Fruit fly (Drosophila melanogaster) whole organism, embryonic: ENCODE data around the gene Prx5.

Experiments
- Aef1 ChIP-seq: fragments of 200-800 bp; sonication (Bioruptor generic); IDR thresholded peaks from 3 replicates; pipeline ENCODE4 v1.3.6; 2022; ENCODE audit warnings: missing biosample characterization, missing genetic modification characterization
- Bdp1 ChIP-seq: fragments of 200-800 bp; sonication (Bioruptor generic); optimal IDR thresholded peaks from 3 replicates; lab custom pipeline; 2016; ENCODE audit warnings: missing biosample characterization, missing genetic modification characterization
- CG10431 ChIP-seq: fragments of 200-800 bp; sonication (Bioruptor generic); optimal IDR thresholded peaks from 3 replicates; lab custom pipeline; 2018; ENCODE audit warnings: missing biosample characterization, mild to moderate bottlenecking, missing genetic modification characterization
- CG11695 ChIP-seq: fragments of 200-800 bp; sonication (Bioruptor generic); IDR thresholded peaks from 3 replicates; pipeline ENCODE4 v1.3.6; 2022; ENCODE audit warnings: missing biosample characterization, missing genetic modification characterization
- CG13894 ChIP-seq: fragments of 200-800 bp; sonication (Bioruptor generic); optimal IDR thresholded peaks from 3 replicates; lab custom pipeline; 2018; ENCODE audit warnings: missing biosample characterization, mild to moderate bottlenecking, missing genetic modification characterization, moderate library complexity
- CG15479 ChIP-seq: fragments of 200-800 bp; sonication (Bioruptor generic); optimal IDR thresholded peaks from 3 replicates; lab custom pipeline; 2019; ENCODE audit warnings: missing biosample characterization, mild to moderate bottlenecking, missing genetic modification characterization, moderate library complexity
- CG15601 ChIP-seq: fragments of 200-800 bp; sonication (Bioruptor generic); optimal IDR thresholded peaks from 3 replicates; lab custom pipeline; 2019; ENCODE audit warnings: missing biosample characterization, mild to moderate bottlenecking, missing genetic modification characterization, moderate library complexity
- CG1602 ChIP-seq: fragments of 200-800 bp; sonication (Bioruptor generic); optimal IDR thresholded peaks from 3 replicates; lab custom pipeline; 2016; ENCODE audit warnings: missing biosample characterization, missing genetic modification characterization
- CG17328 ChIP-seq: fragments of 200-800 bp; sonication (Bioruptor generic); IDR thresholded peaks from 2 replicates; pipeline ENCODE4 v1.3.6; 2022; ENCODE audit warnings: missing biosample characterization, missing genetic modification characterization
- CG2120 ChIP-seq: fragments of 200-800 bp; sonication (Bioruptor generic); optimal IDR thresholded peaks from 3 replicates; lab custom pipeline; 2016; ENCODE audit warnings: missing biosample characterization, missing genetic modification characterization
- CG2889 ChIP-seq: fragments of 200-800 bp; sonication (Bioruptor generic); IDR thresholded peaks from 3 replicates; pipeline ENCODE4 v1.3.6; 2022; ENCODE audit warnings: missing biosample characterization, missing genetic modification characterization
- CG3065 ChIP-seq: fragments of 200-800 bp; sonication (Bioruptor generic); optimal IDR thresholded peaks from 2 replicates; lab custom pipeline; 2016; ENCODE audit warnings: missing biosample characterization, missing genetic modification characterization
- CG31388 ChIP-seq: fragments of 200-800 bp; sonication (Bioruptor generic); optimal IDR thresholded peaks from 2 replicates; lab custom pipeline; 2016; ENCODE audit warnings: missing biosample characterization, missing genetic modification characterization
- CG4282 ChIP-seq: fragments of 200-800 bp; sonication (Bioruptor generic); optimal IDR thresholded peaks from 2 replicates; lab custom pipeline; 2016; ENCODE audit warnings: missing biosample characterization, missing genetic modification characterization
- CG4424 ChIP-seq: fragments of 200-800 bp; sonication (Bioruptor generic); optimal IDR thresholded peaks from 3 replicates; lab custom pipeline; 2016; ENCODE audit warnings: missing biosample characterization, missing genetic modification characterization
- CG6175 ChIP-seq: fragments of 200-800 bp; sonication (Bioruptor generic); IDR thresholded peaks from 3 replicates; pipeline ENCODE4 v1.3.6; 2022; ENCODE audit warnings: missing biosample characterization, missing genetic modification characterization
- CG6272 ChIP-seq: fragments of 200-800 bp; sonication (Bioruptor generic); IDR thresholded peaks from 2 replicates; pipeline ENCODE4 v1.3.6; 2022; ENCODE audit warnings: missing biosample characterization, missing genetic modification characterization
- CG7372 ChIP-seq: fragments of 200-800 bp; sonication (Bioruptor generic); IDR thresholded peaks from 2 replicates; pipeline ENCODE4 v1.3.6; 2022; ENCODE audit warnings: missing biosample characterization, missing genetic modification characterization
- CG8944 ChIP-seq: fragments of 200-800 bp; sonication (Bioruptor generic); optimal IDR thresholded peaks from 3 replicates; lab custom pipeline; 2016; ENCODE audit warnings: missing biosample characterization, missing genetic modification characterization
- CHES-1-like ChIP-seq: fragments of 200-800 bp; sonication (Bioruptor generic); optimal IDR thresholded peaks from 2 replicates; lab custom pipeline; 2016; ENCODE audit warnings: missing biosample characterization, missing genetic modification characterization
- Deaf1 ChIP-seq: fragments of 200-800 bp; optimal IDR thresholded peaks from 3 replicates; lab custom pipeline; 2019; ENCODE audit warnings: missing biosample characterization, mild to moderate bottlenecking, missing genetic modification characterization, moderate library complexity
- E2f2 ChIP-seq: fragments of 200-800 bp; sonication (Bioruptor generic); IDR thresholded peaks from 2 replicates; pipeline ENCODE4 v1.3.6; 2022; ENCODE audit warnings: missing biosample characterization, missing genetic modification characterization
- Jarid2 ChIP-seq: fragments of 200-800 bp; sonication (Bioruptor generic); optimal IDR thresholded peaks from 3 replicates; lab custom pipeline; 2017; ENCODE audit warnings: mild to moderate bottlenecking, missing biosample characterization, missing genetic modification reagents, missing genetic modification characterization
- Lim3 ChIP-seq: fragments of 200-800 bp; sonication (Bioruptor generic); IDR thresholded peaks from 2 replicates; pipeline ENCODE4 v1.3.6; 2022; ENCODE audit warnings: missing biosample characterization, missing genetic modification characterization
- PHDP ChIP-seq: fragments of 200-800 bp; sonication (Bioruptor generic); optimal IDR thresholded peaks from 3 replicates; lab custom pipeline; 2018; ENCODE audit warnings: missing biosample characterization, mild to moderate bottlenecking, missing genetic modification characterization, moderate library complexity
- Ptx1 ChIP-seq: fragments of 200-800 bp; sonication (Bioruptor generic); IDR thresholded peaks from 2 replicates; pipeline ENCODE4 v1.3.6; 2022; ENCODE audit warnings: missing biosample characterization, missing genetic modification characterization
- Tbp ChIP-seq: fragments of >200 bp; optimal IDR thresholded peaks from 2 replicates; lab custom pipeline; 2018; ENCODE audit warnings: missing biosample characterization, missing genetic modification characterization
- amos ChIP-seq: fragments of 200-800 bp; sonication (Bioruptor generic); IDR thresholded peaks from 2 replicates; pipeline ENCODE4 v1.3.6; 2022; ENCODE audit warnings: missing biosample characterization, missing genetic modification characterization; ENCODE audit not compliant: partially characterized antibody
- bcd ChIP-seq: fragments of 200-800 bp; sonication (Bioruptor generic); optimal IDR thresholded peaks from 2 replicates; lab custom pipeline; 2017; ENCODE audit warnings: missing biosample characterization, mild to moderate bottlenecking, missing genetic modification characterization
- chif ChIP-seq, 2 experiments: fragments of 200-800 bp; sonication (Bioruptor generic); optimal IDR thresholded peaks; 3 replicates each; lab custom pipeline; 2016; ENCODE audit warnings: missing biosample characterization in 2 of 2, missing genetic modification characterization in 2 of 2
- cwo ChIP-seq: fragments of 200-800 bp; sonication (Bioruptor generic); optimal IDR thresholded peaks from 3 replicates; lab custom pipeline; 2017; ENCODE audit warnings: missing biosample characterization, missing genetic modification characterization, mild to moderate bottlenecking, moderate library complexity, missing genetic modification reagents
- gt ChIP-seq: fragments of 200-800 bp; sonication (Bioruptor generic); IDR thresholded peaks from 2 replicates; pipeline ENCODE4 v1.3.6; 2022; ENCODE audit warnings: missing biosample characterization, missing genetic modification characterization
- hbn ChIP-seq: fragments of 200-800 bp; sonication (Bioruptor generic); IDR thresholded peaks from 2 replicates; pipeline ENCODE4 v1.3.6; 2022; ENCODE audit warnings: missing biosample characterization, missing genetic modification characterization; ENCODE audit not compliant: partially characterized antibody
- hkb ChIP-seq, 2 experiments: fragments of 200-800 bp in 1 of 2; fragments of >200 bp in 1 of 2; sonication (Bioruptor generic) in 1 of 2; IDR thresholded peaks in 1 of 2; optimal IDR thresholded peaks in 1 of 2; 2 replicates each; pipeline versions ENCODE4 v1.3.6 to Lab custom; 2017 to 2022; ENCODE audit warnings: missing biosample characterization in 1 of 2, missing genetic modification characterization in 1 of 2
- insv ChIP-seq, 2 experiments: fragments of 200-800 bp; sonication (Bioruptor generic); optimal IDR thresholded peaks; 3 replicates each; lab custom pipeline; 2016 to 2018; ENCODE audit warnings: missing biosample characterization in 2 of 2, missing genetic modification characterization in 2 of 2
- jigr1 ChIP-seq: fragments of 200-800 bp; sonication (Bioruptor generic); IDR thresholded peaks from 3 replicates; pipeline ENCODE4 v1.3.6; 2022; ENCODE audit warnings: missing biosample characterization, missing genetic modification characterization
- kah ChIP-seq: fragments of 200-800 bp; sonication (Bioruptor generic); optimal IDR thresholded peaks from 2 replicates; lab custom pipeline; 2018; ENCODE audit warnings: missing biosample characterization, mild to moderate bottlenecking, missing genetic modification characterization
- kay ChIP-seq: fragments of 200-800 bp; sonication (Bioruptor generic); optimal IDR thresholded peaks from 2 replicates; lab custom pipeline; 2016; ENCODE audit warnings: missing biosample characterization, missing genetic modification characterization
- rib ChIP-seq: fragments of 200-800 bp; sonication (Bioruptor generic); IDR thresholded peaks from 2 replicates; pipeline ENCODE4 v1.3.6; 2022; ENCODE audit warnings: missing biosample characterization, missing genetic modification characterization
- run ChIP-seq: fragments of 200-800 bp; sonication (Bioruptor generic); optimal IDR thresholded peaks from 3 replicates; lab custom pipeline; 2018; ENCODE audit warnings: missing biosample characterization, mild to moderate bottlenecking, missing genetic modification characterization
- slbo ChIP-seq: fragments of 200-800 bp; sonication (Bioruptor generic); IDR thresholded peaks from 2 replicates; pipeline ENCODE4 v1.3.6; 2022; ENCODE audit warnings: missing biosample characterization, missing genetic modification characterization
- sna ChIP-seq: fragments of 200-800 bp; sonication (Bioruptor generic); IDR thresholded peaks from 2 replicates; pipeline ENCODE4 v1.3.6; 2022; ENCODE audit warnings: missing biosample characterization, missing genetic modification characterization; ENCODE audit not compliant: partially characterized antibody
- stc ChIP-seq: fragments of 200-800 bp; sonication (Bioruptor generic); IDR thresholded peaks from 2 replicates; pipeline ENCODE4 v1.3.6; 2022; ENCODE audit warnings: missing biosample characterization, missing genetic modification characterization
- sug ChIP-seq: fragments of 200-800 bp; optimal IDR thresholded peaks from 2 replicates; lab custom pipeline; 2019; ENCODE audit warnings: missing biosample characterization, mild to moderate bottlenecking, missing genetic modification characterization, moderate library complexity
- tin ChIP-seq: fragments of 200-800 bp; sonication (Bioruptor generic); optimal IDR thresholded peaks from 3 replicates; lab custom pipeline; 2016; ENCODE audit warnings: missing biosample characterization, missing genetic modification characterization
- tll ChIP-seq, 2 experiments: fragments of 200-800 bp in 1 of 2; fragments of >200 bp in 1 of 2; sonication (Bioruptor generic) in 1 of 2; optimal IDR thresholded peaks; 2 replicates each; lab custom pipeline; 2017 to 2019; ENCODE audit warnings: missing biosample characterization in 2 of 2, missing genetic modification characterization in 2 of 2, mild to moderate bottlenecking in 1 of 2, moderate library complexity in 1 of 2
- tna ChIP-seq: fragments of 200-800 bp; sonication (Bioruptor generic); IDR thresholded peaks from 2 replicates; pipeline ENCODE4 v1.3.6; 2022; ENCODE audit warnings: missing biosample characterization, missing genetic modification characterization; ENCODE audit not compliant: partially characterized antibody
- twi ChIP-seq: fragments of 200-800 bp; optimal IDR thresholded peaks from 2 replicates; lab custom pipeline; 2019; ENCODE audit warnings: missing biosample characterization, mild to moderate bottlenecking, missing genetic modification characterization, moderate library complexity
- vfl ChIP-seq: fragments of 200-800 bp; sonication (Bioruptor generic); optimal IDR thresholded peaks from 2 replicates; lab custom pipeline; 2016; ENCODE audit warnings: missing biosample characterization, missing genetic modification characterization

The Prx5 gene

dm6 chr3R:18164052-18164722 lies 2.9 kb downstream of the Prx5 start, which contains the start of the genes CG7218 and Cbp20 (continued):
- TF ChIP-seq tin (GFP tag; lab: Kevin White, UChicago) (peak; percentile 77), CG17328 (GFP tag; lab: Robert Waterston, UW) (peak; percentile 65), Bdp1 (GFP tag; lab: Kevin White, UChicago) (peak; percentile 26), CG31388 (GFP tag; lab: Kevin White, UChicago) (peak; percentile 29), Lim3 (no peak), gt (GFP tag; lab: Robert Waterston, UW) (no peak), CG6175 (GFP tag; lab: Robert Waterston, UW) (peak; percentile 69; the same call in 1 of the 3 replicates), jigr1 (GFP tag; lab: Robert Waterston, UW) (0 out of 3 replicates have a peak, but pooled peaks have one; percentile 23), Jarid2 (GFP tag; lab: Kevin White, UChicago) (peak; percentile 31), hkb (optimal IDR thresholded peaks at IDR 0.05; lab: Kevin White, UChicago) (no peak), hkb (GFP tag; IDR thresholded peaks at IDR 0.05; lab: Robert Waterston, UW) (peak; percentile 59), rib (peak; percentile 62; the same call in 1 of the 2 replicates), CG4424 (GFP tag; lab: Kevin White, UChicago) (peak; percentile 71), CG3065 (GFP tag; lab: Kevin White, UChicago) (peak; percentile 46), PHDP (peak; percentile 71), vfl (GFP tag; lab: Kevin White, UChicago) (peak; percentile 75), CG11695 (GFP tag; lab: Robert Waterston, UW) (0 out of 3 replicates have a peak, but pooled peaks have one; percentile 8), chif (GFP tag; optimal IDR thresholded peaks at IDR 0.05; lab: Kevin White, UChicago) (peak; percentile 39 to 50), E2f2 (peak; percentile 44; the same call in 1 of the 2 replicates), CG4282 (GFP tag; lab: Kevin White, UChicago) (peak; percentile 42), CG13894 (peak; percentile 69), CG2889 (GFP tag; lab: Robert Waterston, UW) (peak; percentile 73), CG2120 (peak; percentile 90), Deaf1 (tag; lab: Kevin White, UChicago) (peak; percentile 47), CG15601 (tag; lab: Kevin White, UChicago) (peak; percentile 64), tll (GFP tag; optimal IDR thresholded peaks at IDR 0.05; lab: Kevin White, UChicago) (peak in 1 of 2 experiments; percentile 47), CG8944 (GFP tag; lab: Kevin White, UChicago) (peak; percentile 50), twi (tag; lab: Kevin White, UChicago) (peak; percentile 57), CG6272 (GFP tag; lab: Robert Waterston, UW) (peak; percentile 66), kah (GFP tag; lab: Kevin White, UChicago) (no peak), sug (tag; lab: Kevin White, UChicago) (peak; percentile 76), amos (GFP tag; lab: Robert Waterston, UW) (peak; percentile 81), Tbp (GFP tag; lab: Kevin White, UChicago) (no peak), CG7372 (GFP tag; lab: Robert Waterston, UW) (peak; percentile 45; the same call in 1 of the 2 replicates), run (tag; lab: Kevin White, UChicago) (no peak), bcd (GFP tag; lab: Kevin White, UChicago) (peak; percentile 57), stc (GFP tag; lab: Robert Waterston, UW) (no peak), cwo (peak; percentile 49), CG1602 (peak; percentile 87), Aef1 (GFP tag; lab: Robert Waterston, UW) (peak; percentile 69; the same call in 2 of the 3 replicates), sna (GFP tag; lab: Robert Waterston, UW) (peak; percentile 89), kay (peak; percentile 44), CG15479 (GFP tag; lab: Kevin White, UChicago) (no peak), insv (GFP tag; optimal IDR thresholded peaks at IDR 0.05; lab: Kevin White, UChicago) (peak in 1 of 2 experiments; percentile 75), slbo (GFP tag; lab: Robert Waterston, UW) (peak; percentile 94), CHES-1-like (GFP tag; lab: Kevin White, UChicago) (peak; percentile 72), hbn (GFP tag; lab: Robert Waterston, UW) (peak; percentile 76), Ptx1 (GFP tag; lab: Robert Waterston, UW) (peak; percentile 83), CG10431 (GFP tag; lab: Kevin White, UChicago) (no peak), tna (GFP tag; lab: Robert Waterston, UW) (peak; percentile 29; the same call in 1 of the 2 replicates)
